Worm (Caenorhabditis elegans): Measurements from ENCODE around the gene K02E2.1.

Gene K02E2.1

DNA sequence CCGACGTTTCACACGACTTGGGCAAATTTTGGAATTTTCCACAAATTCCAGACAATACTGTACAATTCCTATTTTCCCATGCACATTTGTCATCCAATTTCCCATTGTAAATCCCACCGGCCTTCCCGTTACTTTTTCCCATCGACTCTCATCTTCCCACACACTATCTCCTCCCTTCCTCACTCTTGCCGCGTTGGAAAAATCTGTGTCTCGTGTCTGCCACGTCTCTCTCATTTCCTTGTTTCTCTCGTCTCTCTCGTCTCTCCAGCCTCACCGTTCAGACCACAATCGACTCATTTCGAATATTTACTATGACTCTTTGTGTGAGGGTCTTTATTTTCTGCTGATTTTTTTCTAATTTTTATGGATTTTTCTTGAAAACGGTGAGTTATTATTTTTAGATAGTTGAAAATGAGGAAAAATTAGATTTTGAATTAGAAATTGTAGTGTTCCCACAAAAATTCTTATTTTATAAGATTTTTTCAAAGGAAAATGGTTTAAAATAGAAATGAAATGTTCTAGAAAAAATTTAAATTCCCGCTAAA is 31.8 kb downstream of the K02E2.1 start, which contains the start of gene K02E2.11:
Gene K02E2.11, plus strand, starts transcription at position 251 of the 545 bp plus-strand sequence.
- TF ChIP-seq klf-2 (GFP tag; conservative IDR thresholded peaks at IDR 0.05) (no peak), cog-1 (tag; optimal IDR thresholded peaks at IDR 0.05) (no peak), ref-1 (GFP tag; conservative IDR thresholded peaks at IDR 0.05) (no peak)

- TF ChIP-seq ztf-29 (GFP tag; IDR thresholded peaks at IDR 0.05), result no peak
- no peak for TF ChIP-seq ref-1 (GFP tag; conservative IDR thresholded peaks at IDR 0.05)
Observed at ce11 chrV:20386942-20387341, 35.6 kb downstream of the K02E2.1 start, which contains the start of gene K02E2.7. Gene K02E2.7, minus strand, starts transcription at chrV:20387042.

ce11 chrV:20387415-20387814 is 36.1 kb downstream of the K02E2.1 start, which contains the start of gene F53H2.1:
Gene F53H2.1, plus strand, starts transcription at chrV:20387715.
- no peak for TF ChIP-seq ztf-23 (GFP tag; IDR thresholded peaks at IDR 0.05)
- TF ChIP-seq klf-2 (GFP tag; conservative IDR thresholded peaks at IDR 0.05), result no peak
- TF ChIP-seq cog-1 (tag; optimal IDR thresholded peaks at IDR 0.05), result no peak
- TF ChIP-seq T22C8.4 (GFP tag; IDR thresholded peaks at IDR 0.05), result no peak
- TF ChIP-seq med-1 (GFP tag; optimal IDR thresholded peaks at IDR 0.05; ENCODE audit: insufficient read depth), result no peak
- TF ChIP-seq flt-1 (GFP tag; IDR thresholded peaks at IDR 0.05), result no peak
- TF ChIP-seq ref-1 (GFP tag; conservative IDR thresholded peaks at IDR 0.05), result no peak
- TF ChIP-seq ztf-29 (GFP tag; IDR thresholded peaks at IDR 0.05), result no peak
- TF ChIP-seq tab-1 (GFP tag; IDR thresholded peaks at IDR 0.05), result no peak

DNA sequence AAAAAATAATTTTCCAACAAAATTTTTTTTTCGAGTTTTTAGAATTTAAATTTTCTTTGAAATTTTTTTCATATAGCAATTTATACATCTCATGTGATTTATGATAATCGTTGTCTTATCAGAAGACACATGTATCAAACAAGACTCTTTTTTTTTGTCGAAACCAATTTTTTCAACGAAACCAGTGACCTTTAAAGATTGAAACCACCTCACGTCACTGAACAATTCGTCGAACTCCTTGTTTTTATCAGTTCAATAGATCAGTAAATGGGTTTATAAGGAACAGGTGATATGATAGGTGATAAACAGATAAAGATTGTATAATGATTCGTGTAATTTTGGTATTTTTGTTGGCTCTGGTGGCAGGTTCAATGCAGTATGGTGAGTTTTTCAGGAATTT is 42.5 kb downstream of the K02E2.1 start, which contains the start of gene cnc-7:
Gene cnc-7, plus strand, starts transcription at position 301 of the 400 bp plus-strand sequence.
- TF ChIP-seq ztf-29 (GFP tag; IDR thresholded peaks at IDR 0.05) (no peak), T22C8.4 (GFP tag; IDR thresholded peaks at IDR 0.05) (no peak), cog-1 (tag; optimal IDR thresholded peaks at IDR 0.05) (no peak), ref-1 (GFP tag; conservative IDR thresholded peaks at IDR 0.05) (no peak), med-1 (GFP tag; optimal IDR thresholded peaks at IDR 0.05; ENCODE audit: insufficient read depth) (no peak), klf-2 (GFP tag; conservative IDR thresholded peaks at IDR 0.05) (no peak), ztf-23 (GFP tag; IDR thresholded peaks at IDR 0.05) (no peak), tab-1 (GFP tag; IDR thresholded peaks at IDR 0.05) (no peak), flt-1 (GFP tag; IDR thresholded peaks at IDR 0.05) (no peak)

- TF ChIP-seq flt-1 (GFP tag; IDR thresholded peaks at IDR 0.05) (no peak), cog-1 (tag; optimal IDR thresholded peaks at IDR 0.05) (no peak), klf-2 (GFP tag; conservative IDR thresholded peaks at IDR 0.05) (no peak), ztf-23 (GFP tag; IDR thresholded peaks at IDR 0.05) (no peak), med-1 (GFP tag; optimal IDR thresholded peaks at IDR 0.05; ENCODE audit: insufficient read depth) (no peak), tab-1 (GFP tag; IDR thresholded peaks at IDR 0.05) (no peak), ztf-29 (GFP tag; IDR thresholded peaks at IDR 0.05) (no peak), ref-1 (GFP tag; conservative IDR thresholded peaks at IDR 0.05) (no peak), T22C8.4 (GFP tag; IDR thresholded peaks at IDR 0.05) (no peak)
Observed at ce11 chrV:20399532-20400068, 48.3 kb downstream of the K02E2.1 start.

DNA sequence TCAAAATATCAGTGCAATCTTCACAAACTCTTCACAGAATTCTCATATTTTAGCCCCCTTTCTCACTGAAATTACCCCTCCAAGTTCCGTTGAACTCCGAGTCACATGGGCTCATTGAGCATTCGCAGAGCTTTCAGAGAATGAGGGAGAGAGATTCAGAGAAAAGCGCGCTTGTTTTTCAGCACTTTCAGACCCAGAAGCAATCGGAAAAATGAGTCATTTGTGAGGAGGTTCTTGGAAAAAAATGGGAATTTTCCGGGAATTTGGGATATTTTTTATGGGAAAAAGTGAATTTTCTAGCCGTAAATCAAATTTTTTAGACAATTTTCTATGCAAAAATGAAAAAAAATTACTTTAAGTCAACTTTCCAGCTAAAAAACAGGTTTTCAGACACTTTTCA is 51.5 kb downstream of the K02E2.1 start:
- TF ChIP-seq tab-1 (GFP tag; IDR thresholded peaks at IDR 0.05) (no peak), klf-2 (GFP tag; conservative IDR thresholded peaks at IDR 0.05) (no peak), flt-1 (GFP tag; IDR thresholded peaks at IDR 0.05) (no peak), med-1 (GFP tag; optimal IDR thresholded peaks at IDR 0.05; ENCODE audit: insufficient read depth) (no peak), ref-1 (GFP tag; conservative IDR thresholded peaks at IDR 0.05) (no peak), ztf-23 (GFP tag; IDR thresholded peaks at IDR 0.05) (no peak)

All from whole organism, midembryonic.